Fruit fly (Drosophila melanogaster) whole organism, embryonic: ENCODE data around the gene Tim17a2.

Source experiments
- Ada2b ChIP-seq: fragments of 200-800 bp; sonication (Bioruptor generic); IDR thresholded peaks from 2 replicates; pipeline ENCODE4 v1.3.6; 2022; ENCODE audit warnings: missing biosample characterization, missing genetic modification characterization
- Adf1 ChIP-seq: fragments of 200-800 bp; sonication (Bioruptor generic); IDR thresholded peaks from 2 replicates; pipeline ENCODE4 v1.3.6; 2022; ENCODE audit warnings: missing biosample characterization, missing genetic modification characterization
- B-H2 ChIP-seq: fragments of 200-800 bp; sonication (Bioruptor generic); optimal IDR thresholded peaks from 2 replicates; lab custom pipeline; 2018; ENCODE audit warnings: missing biosample characterization, mild to moderate bottlenecking, missing genetic modification characterization
- CG11695 ChIP-seq: fragments of 200-800 bp; sonication (Bioruptor generic); IDR thresholded peaks from 3 replicates; pipeline ENCODE4 v1.3.6; 2022; ENCODE audit warnings: missing biosample characterization, missing genetic modification characterization
- CG13894 ChIP-seq: fragments of 200-800 bp; sonication (Bioruptor generic); optimal IDR thresholded peaks from 3 replicates; lab custom pipeline; 2018; ENCODE audit warnings: missing biosample characterization, mild to moderate bottlenecking, missing genetic modification characterization, moderate library complexity
- CG14014 ChIP-seq: fragments of 200-800 bp; sonication (Bioruptor generic); IDR thresholded peaks from 2 replicates; pipeline ENCODE4 v1.3.6; 2022; ENCODE audit warnings: missing biosample characterization, missing genetic modification characterization
- CG15011 ChIP-seq: fragments of 200-800 bp; sonication (Bioruptor generic); optimal IDR thresholded peaks from 3 replicates; lab custom pipeline; 2018; ENCODE audit warnings: missing biosample characterization, mild to moderate bottlenecking, missing genetic modification characterization
- CG18764 ChIP-seq: fragments of 200-800 bp; sonication (Bioruptor generic); optimal IDR thresholded peaks from 3 replicates; lab custom pipeline; 2016; ENCODE audit warnings: missing biosample characterization, missing genetic modification characterization
- CG2129 ChIP-seq: fragments of 200-800 bp; sonication (Bioruptor generic); IDR thresholded peaks from 2 replicates; pipeline ENCODE4 v1.3.6; 2022; ENCODE audit warnings: missing biosample characterization, missing genetic modification characterization; ENCODE audit not compliant: partially characterized antibody
- CG2712 ChIP-seq: fragments of 200-800 bp; optimal IDR thresholded peaks from 3 replicates; lab custom pipeline; 2019; ENCODE audit warnings: missing biosample characterization, mild to moderate bottlenecking, missing genetic modification characterization, moderate library complexity
- CG4360 ChIP-seq: fragments of 200-800 bp; sonication (Bioruptor generic); IDR thresholded peaks from 2 replicates; pipeline ENCODE4 v1.3.6; 2022; ENCODE audit warnings: missing biosample characterization, missing genetic modification characterization
- CG4730 ChIP-seq: fragments of 200-800 bp; sonication (Bioruptor generic); IDR thresholded peaks from 2 replicates; pipeline ENCODE4 v1.3.6; 2022; ENCODE audit warnings: missing biosample characterization, missing genetic modification characterization
- CG4854 ChIP-seq: fragments of 200-800 bp; sonication (Bioruptor generic); optimal IDR thresholded peaks from 2 replicates; lab custom pipeline; 2016; ENCODE audit warnings: missing biosample characterization, missing genetic modification characterization, inconsistent platforms
- CG7987 ChIP-seq: fragments of 200-800 bp; sonication (Bioruptor generic); optimal IDR thresholded peaks from 2 replicates; lab custom pipeline; 2018; ENCODE audit warnings: missing biosample characterization, mild to moderate bottlenecking, missing genetic modification characterization, moderate library complexity
- CG8478 ChIP-seq: fragments of >200 bp; optimal IDR thresholded peaks from 2 replicates; lab custom pipeline; 2018
- CG9797 ChIP-seq: fragments of 200-800 bp; sonication (Bioruptor generic); optimal IDR thresholded peaks from 3 replicates; lab custom pipeline; 2018; ENCODE audit warnings: missing biosample characterization, mild to moderate bottlenecking, missing genetic modification characterization
- CHES-1-like ChIP-seq: fragments of 200-800 bp; sonication (Bioruptor generic); optimal IDR thresholded peaks from 2 replicates; lab custom pipeline; 2016; ENCODE audit warnings: missing biosample characterization, missing genetic modification characterization
- CrebB ChIP-seq: fragments of 200-800 bp; sonication (Bioruptor generic); optimal IDR thresholded peaks from 3 replicates; lab custom pipeline; 2018; ENCODE audit warnings: missing biosample characterization, mild to moderate bottlenecking, missing genetic modification characterization
- Dip3 ChIP-seq: fragments of 200-800 bp; sonication (Bioruptor generic); optimal IDR thresholded peaks from 3 replicates; lab custom pipeline; 2016; ENCODE audit warnings: missing biosample characterization, missing genetic modification characterization
- Fer2 ChIP-seq: fragments of 200-800 bp; sonication (Bioruptor generic); optimal IDR thresholded peaks from 2 replicates; lab custom pipeline; 2018; ENCODE audit warnings: missing biosample characterization, mild to moderate bottlenecking, missing genetic modification characterization, moderate library complexity
- HLH4C ChIP-seq: fragments of 200-800 bp; sonication (Bioruptor generic); IDR thresholded peaks from 3 replicates; pipeline ENCODE4 v1.3.6; 2022; ENCODE audit warnings: missing biosample characterization, missing genetic modification characterization; ENCODE audit not compliant: partially characterized antibody
- HLH54F ChIP-seq: fragments of 200-800 bp; sonication (Bioruptor generic); optimal IDR thresholded peaks from 3 replicates; lab custom pipeline; 2016; ENCODE audit warnings: missing biosample characterization, missing genetic modification characterization
- Hey ChIP-seq: fragments of 200-800 bp; sonication (Bioruptor generic); optimal IDR thresholded peaks from 3 replicates; lab custom pipeline; 2018; ENCODE audit warnings: missing biosample characterization, mild to moderate bottlenecking, missing genetic modification characterization
- Hmr ChIP-seq: fragments of 200-800 bp; sonication (Bioruptor generic); optimal IDR thresholded peaks from 3 replicates; lab custom pipeline; 2017; ENCODE audit warnings: mild to moderate bottlenecking, missing biosample characterization, missing genetic modification reagents, missing genetic modification characterization
- Hr78 ChIP-seq, 2 experiments: fragments of 200-800 bp in 1 of 2; fragments of >200 bp in 1 of 2; sonication (Bioruptor generic) in 1 of 2; optimal IDR thresholded peaks; 2 replicates each; lab custom pipeline; 2017 to 2019; ENCODE audit warnings: missing biosample characterization in 2 of 2, missing genetic modification characterization in 2 of 2, mild to moderate bottlenecking in 1 of 2, moderate library complexity in 1 of 2
- MTF-1 ChIP-seq: fragments of 200-800 bp; sonication (Bioruptor generic); optimal IDR thresholded peaks from 2 replicates; lab custom pipeline; 2018; ENCODE audit warnings: missing biosample characterization, mild to moderate bottlenecking, missing genetic modification characterization, borderline replicate concordance
- Neu2 ChIP-seq: fragments of 200-800 bp; sonication (Bioruptor generic); optimal IDR thresholded peaks from 3 replicates; lab custom pipeline; 2016; ENCODE audit warnings: missing biosample characterization, missing genetic modification characterization, borderline replicate concordance
- NfI ChIP-seq: fragments of 200-800 bp; sonication (Bioruptor generic); optimal IDR thresholded peaks from 3 replicates; lab custom pipeline; 2018; ENCODE audit warnings: missing biosample characterization, mild to moderate bottlenecking, missing genetic modification characterization, moderate library complexity
- al ChIP-seq: fragments of 200-800 bp; sonication (Bioruptor generic); IDR thresholded peaks from 2 replicates; pipeline ENCODE4 v1.3.6; 2022; ENCODE audit warnings: missing biosample characterization, missing genetic modification characterization
- ash1 ChIP-seq: fragments of 200-800 bp; sonication (Bioruptor generic); optimal IDR thresholded peaks from 2 replicates; lab custom pipeline; 2018; ENCODE audit warnings: missing biosample characterization, mild to moderate bottlenecking, missing genetic modification characterization
- bigmax ChIP-seq: fragments of 200-800 bp; sonication (Bioruptor generic); optimal IDR thresholded peaks from 2 replicates; lab custom pipeline; 2018; ENCODE audit warnings: missing biosample characterization, mild to moderate bottlenecking, missing genetic modification characterization
- btn ChIP-seq: fragments of 200-800 bp; sonication (Bioruptor generic); optimal IDR thresholded peaks from 2 replicates; lab custom pipeline; 2016; ENCODE audit warnings: missing biosample characterization, missing genetic modification characterization
- chinmo ChIP-seq: fragments of 200-800 bp; sonication (Bioruptor generic); IDR thresholded peaks from 4 replicates; pipeline ENCODE4 v1.3.6; 2022; ENCODE audit warnings: missing biosample characterization, missing genetic modification characterization; ENCODE audit not compliant: partially characterized antibody
- esg ChIP-seq: fragments of 200-800 bp; sonication (Bioruptor generic); conservative IDR thresholded peaks from 2 replicates; pipeline ENCODE4 v1.3.6; 2022; ENCODE audit warnings: missing biosample characterization, missing genetic modification characterization
- eve ChIP-seq, 2 experiments: fragments of >200 bp; optimal IDR thresholded peaks; 2 replicates each; lab custom pipeline; 2017; ENCODE audit warnings: missing biosample characterization in 2 of 2, missing genetic modification characterization in 2 of 2
- fd96Cb ChIP-seq: fragments of 200-800 bp; sonication (Bioruptor generic); optimal IDR thresholded peaks from 2 replicates; lab custom pipeline; 2018; ENCODE audit warnings: missing biosample characterization, mild to moderate bottlenecking, missing genetic modification characterization, moderate library complexity
- gfzf ChIP-seq: fragments of 200-800 bp; sonication (Bioruptor generic); optimal IDR thresholded peaks from 2 replicates; lab custom pipeline; 2016; ENCODE audit warnings: missing biosample characterization, mild to moderate bottlenecking, missing genetic modification characterization, moderate library complexity
- nerfin-1 ChIP-seq: fragments of 200-800 bp; sonication (Bioruptor generic); optimal IDR thresholded peaks from 3 replicates; lab custom pipeline; 2019; ENCODE audit warnings: missing biosample characterization, mild to moderate bottlenecking, missing genetic modification characterization, moderate library complexity
- nerfin-2 ChIP-seq: fragments of 200-800 bp; sonication (Bioruptor generic); IDR thresholded peaks from 2 replicates; pipeline ENCODE4 v1.3.6; 2022; ENCODE audit warnings: missing biosample characterization, missing genetic modification characterization; ENCODE audit not compliant: partially characterized antibody
- rib ChIP-seq: fragments of 200-800 bp; sonication (Bioruptor generic); IDR thresholded peaks from 2 replicates; pipeline ENCODE4 v1.3.6; 2022; ENCODE audit warnings: missing biosample characterization, missing genetic modification characterization
- run ChIP-seq: fragments of 200-800 bp; sonication (Bioruptor generic); optimal IDR thresholded peaks from 3 replicates; lab custom pipeline; 2018; ENCODE audit warnings: missing biosample characterization, mild to moderate bottlenecking, missing genetic modification characterization
- sc ChIP-seq, 3 experiments: fragments of >200 bp in 2 of 3; fragments of 200-800 bp in 1 of 3; sonication (Bioruptor generic) in 1 of 3; optimal IDR thresholded peaks; 2 replicates in 2 of 3; 3 replicates in 1 of 3; lab custom pipeline; 2017; ENCODE audit warnings: mild to moderate bottlenecking in 1 of 3, missing biosample characterization in 1 of 3, missing genetic modification characterization in 1 of 3, missing genetic modification reagents in 1 of 3
- slp2 ChIP-seq: fragments of 200-800 bp; sonication (Bioruptor generic); optimal IDR thresholded peaks from 2 replicates; lab custom pipeline; 2016; ENCODE audit warnings: missing biosample characterization, missing genetic modification characterization
- sob ChIP-seq: fragments of 200-800 bp; sonication (Bioruptor generic); IDR thresholded peaks from 2 replicates; pipeline ENCODE4 v1.3.6; 2022; ENCODE audit warnings: missing biosample characterization, missing genetic modification characterization
- ssp ChIP-seq: fragments of 200-800 bp; sonication (Bioruptor generic); IDR thresholded peaks from 2 replicates; pipeline ENCODE4 v1.3.6; 2022; ENCODE audit warnings: missing biosample characterization, missing genetic modification characterization
- tio ChIP-seq: fragments of 200-800 bp; sonication (Bioruptor generic); optimal IDR thresholded peaks from 2 replicates; lab custom pipeline; 2017; ENCODE audit warnings: missing biosample characterization, missing genetic modification characterization, inconsistent platforms
- ttk ChIP-seq: fragments of 200-800 bp; sonication (Bioruptor generic); IDR thresholded peaks from 2 replicates; pipeline ENCODE4 v2.1.2; 2022; ENCODE audit warnings: missing biosample characterization, missing genetic modification characterization
- usp ChIP-seq: fragments of >200 bp; optimal IDR thresholded peaks from 2 replicates; lab custom pipeline; 2017; ENCODE audit warnings: missing biosample characterization, missing genetic modification characterization
- zf30C ChIP-seq: fragments of 200-800 bp; sonication (Bioruptor generic); optimal IDR thresholded peaks from 3 replicates; lab custom pipeline; 2018; ENCODE audit warnings: missing biosample characterization, mild to moderate bottlenecking, missing genetic modification characterization

Tim17a2 gene

dm6 chr3R:5256462-5257146, 5.9 kb downstream of the Tim17a2 start, which contains the start of the genes Enoph and Hph (continued):
- TF ChIP-seq chinmo (GFP tag; lab: Robert Waterston, UW) = peak; percentile 84; the same call in 2 of the 4 replicates
- peak; percentile 54; the same call in 1 of the 2 replicates for TF ChIP-seq esg (GFP tag; lab: Robert Waterston, UW)
- no peak for TF ChIP-seq slp2
- TF ChIP-seq fd96Cb (tag; lab: Kevin White, UChicago) = peak; percentile 56
- TF ChIP-seq HLH4C (GFP tag; lab: Robert Waterston, UW) = peak; percentile 81
- no peak for TF ChIP-seq usp (GFP tag; lab: Kevin White, UChicago)
- TF ChIP-seq Adf1 = no peak
- no peak for TF ChIP-seq CG8478 (lab: Kevin White, UChicago)
- TF ChIP-seq Dip3 = peak; percentile 58
- peak; percentile 18 for TF ChIP-seq CG18764
- no peak for TF ChIP-seq zf30C (GFP tag; lab: Kevin White, UChicago)
- TF ChIP-seq CG13894 (tag; lab: Kevin White, UChicago) = peak; percentile 52
- peak; percentile 47; the same call in 1 of the 2 replicates for TF ChIP-seq rib
- TF ChIP-seq al (GFP tag; lab: Robert Waterston, UW) = peak; percentile 57
- no peak for TF ChIP-seq gfzf (GFP tag; lab: Kevin White, UChicago)
- no peak for TF ChIP-seq Neu2 (GFP tag; lab: Kevin White, UChicago)
- TF ChIP-seq sc (optimal IDR thresholded peaks at IDR 0.05; lab: Kevin White, UChicago) = no peak
- peak; percentile 14 for TF ChIP-seq sc (GFP tag; optimal IDR thresholded peaks at IDR 0.05; lab: Kevin White, UChicago)
- TF ChIP-seq NfI = peak; percentile 40
- TF ChIP-seq CG7987 = no peak
- TF ChIP-seq CG4854 (GFP tag; lab: Kevin White, UChicago) = no peak
- TF ChIP-seq btn = no peak
- no peak for TF ChIP-seq eve (GFP tag; optimal IDR thresholded peaks at IDR 0.05; lab: Kevin White, UChicago)
- TF ChIP-seq CG2712 (tag; lab: Kevin White, UChicago) = peak; percentile 76
- TF ChIP-seq Fer2 (tag; lab: Kevin White, UChicago) = peak; percentile 57
- peak; percentile 57 for TF ChIP-seq B-H2 (GFP tag; lab: Kevin White, UChicago)
- TF ChIP-seq Hr78 (GFP tag; optimal IDR thresholded peaks at IDR 0.05; lab: Kevin White, UChicago) = no peak
- 0 out of 2 replicates have a peak, but pooled peaks have one; percentile 42 for TF ChIP-seq sob (GFP tag; lab: Robert Waterston, UW)
- peak; percentile 44 for TF ChIP-seq CG2129 (GFP tag; lab: Robert Waterston, UW)
- TF ChIP-seq HLH54F (GFP tag; lab: Kevin White, UChicago) = peak; percentile 61
- 0 out of 3 replicates have a peak, but pooled peaks have one; percentile 42 for TF ChIP-seq CG11695 (GFP tag; lab: Robert Waterston, UW)
- TF ChIP-seq nerfin-2 (GFP tag; lab: Robert Waterston, UW) = peak; percentile 68
- peak; percentile 68 for TF ChIP-seq CHES-1-like (GFP tag; lab: Kevin White, UChicago)
- no peak for TF ChIP-seq bigmax
- no peak for TF ChIP-seq ash1 (GFP tag; lab: Kevin White, UChicago)
- TF ChIP-seq nerfin-1 (tag; lab: Kevin White, UChicago) = peak; percentile 13
- peak; percentile 35 for TF ChIP-seq CG9797 (GFP tag; lab: Kevin White, UChicago)
- peak; percentile 86 for TF ChIP-seq ssp (GFP tag; lab: Robert Waterston, UW)
- peak; percentile 59 for TF ChIP-seq tio
- TF ChIP-seq CG4360 (GFP tag; lab: Robert Waterston, UW) = no peak
- TF ChIP-seq Hmr (GFP tag; lab: Kevin White, UChicago) = peak; percentile 67
- no peak for TF ChIP-seq run (tag; lab: Kevin White, UChicago)
- peak; percentile 31 for TF ChIP-seq Ada2b (GFP tag; lab: Robert Waterston, UW)
- no peak for TF ChIP-seq CG14014 (GFP tag; lab: Robert Waterston, UW)
- no peak for TF ChIP-seq CG15011 (GFP tag; lab: Kevin White, UChicago)
- TF ChIP-seq Hey (tag; lab: Kevin White, UChicago) = no peak
- no peak for TF ChIP-seq CrebB (tag; lab: Kevin White, UChicago)
- TF ChIP-seq MTF-1 = no peak
- TF ChIP-seq CG4730 (GFP tag; lab: Robert Waterston, UW) = no peak
- TF ChIP-seq ttk (GFP tag; lab: Robert Waterston, UW) = no peak; the same call in 1 of the 2 replicates
